Fruit fly (Drosophila melanogaster): Measurements from ENCODE around the gene CG9331.

The CG9331 gene

DNA sequence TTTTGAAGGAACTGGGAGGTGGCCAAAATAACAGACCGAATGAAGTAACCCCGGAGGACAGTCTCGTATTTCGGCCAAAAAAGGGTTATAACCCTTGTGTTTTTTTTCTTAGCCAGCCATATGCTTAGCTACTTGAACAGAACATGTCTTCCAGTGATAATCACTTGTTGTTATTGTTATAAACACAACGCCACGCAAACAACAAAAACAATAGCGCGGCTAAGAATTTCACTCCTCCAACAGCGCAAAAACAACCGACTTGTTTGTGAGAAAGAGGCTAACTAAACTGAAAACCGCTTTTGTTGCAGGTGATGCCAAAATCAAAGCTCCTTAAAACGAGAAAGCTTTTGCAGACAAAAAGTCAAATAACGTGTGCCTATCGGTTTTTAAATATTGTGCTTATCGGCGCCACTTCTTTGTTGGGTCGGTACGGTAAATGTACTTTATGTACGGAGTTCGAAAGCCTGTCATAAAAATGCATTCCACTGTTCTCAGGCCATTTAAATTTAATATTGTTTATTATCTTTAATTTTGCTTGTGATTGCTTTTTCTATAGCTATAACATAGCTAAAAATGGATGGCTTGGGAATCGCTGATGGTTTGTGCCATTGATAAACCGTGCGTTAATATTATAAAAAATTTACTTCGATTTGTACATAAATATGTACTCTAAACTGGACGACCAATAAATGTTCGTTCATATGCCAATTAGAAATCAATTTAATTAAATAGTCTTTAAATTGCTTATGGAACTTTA is 25.7 kb upstream of the CG9331 start, which contains the start of gene vari (continued):
- TF ChIP-seq ro (GFP tag; IDR thresholded peaks at IDR 0.05) (no peak), CTCF (GFP tag; optimal IDR thresholded peaks at IDR 0.05) (peak; percentile 76), Awh (GFP tag; IDR thresholded peaks at IDR 0.05) (no peak; the same call in 1 of the 2 replicates), Max (GFP tag; optimal IDR thresholded peaks at IDR 0.05) (no peak), aop (GFP tag; IDR thresholded peaks at IDR 0.05) (no peak), Lpt (GFP tag; optimal IDR thresholded peaks at IDR 0.05) (no peak), hkb (optimal IDR thresholded peaks at IDR 0.05) (no peak), hkb (GFP tag; IDR thresholded peaks at IDR 0.05) (no peak; the same call in 1 of the 2 replicates), ab (GFP tag; optimal IDR thresholded peaks at IDR 0.05) (no peak), Vsx1 (GFP tag; optimal IDR thresholded peaks at IDR 0.05) (no peak), Mad (GFP tag; optimal IDR thresholded peaks at IDR 0.05) (no peak), stc (GFP tag; IDR thresholded peaks at IDR 0.05) (peak; percentile 13; the same call in 1 of the 2 replicates), CG14965 (GFP tag; optimal IDR thresholded peaks at IDR 0.05; ENCODE audit: borderline replicate concordance) (no peak), rib (GFP tag; IDR thresholded peaks at IDR 0.05) (0 out of 2 replicates have a peak, but pooled peaks have one; percentile 40), CG12155 (GFP tag; optimal IDR thresholded peaks at IDR 0.05) (no peak), croc (GFP tag; conservative IDR thresholded peaks at IDR 0.05) (no peak), NC2β (GFP tag; optimal IDR thresholded peaks at IDR 0.05) (no peak), CG4617 (GFP tag; optimal IDR thresholded peaks at IDR 0.05; ENCODE audit: borderline replicate concordance) (no peak), CHES-1-like (GFP tag; optimal IDR thresholded peaks at IDR 0.05) (no peak), CG33213 (GFP tag; optimal IDR thresholded peaks at IDR 0.05) (no peak), Tbp (GFP tag; optimal IDR thresholded peaks at IDR 0.05) (no peak), Mrtf (GFP tag; IDR thresholded peaks at IDR 0.05) (0 out of 3 replicates have a peak, but pooled peaks have one; percentile 12), vfl (GFP tag; optimal IDR thresholded peaks at IDR 0.05) (no peak), scrt (GFP tag; optimal IDR thresholded peaks at IDR 0.05) (peak; percentile 58), inv (GFP tag; IDR thresholded peaks at IDR 0.05; ENCODE audit: partially characterized antibody) (no peak), wek (GFP tag; optimal IDR thresholded peaks at IDR 0.05) (no peak), yki (optimal IDR thresholded peaks at IDR 0.05) (no peak), BEAF-32 (GFP tag; optimal IDR thresholded peaks at IDR 0.05) (no peak), CG13123 (GFP tag; optimal IDR thresholded peaks at IDR 0.05) (no peak), CG14710 (tag; optimal IDR thresholded peaks at IDR 0.05) (no peak), CG4707 (GFP tag; optimal IDR thresholded peaks at IDR 0.05) (no peak), tgo (GFP tag; IDR thresholded peaks at IDR 0.05) (no peak), CG3163 (GFP tag; optimal IDR thresholded peaks at IDR 0.05) (no peak), Dp (GFP tag; optimal IDR thresholded peaks at IDR 0.05) (peak; percentile 76), trem (tag; optimal IDR thresholded peaks at IDR 0.05) (no peak), dimm (GFP tag; IDR thresholded peaks at IDR 0.05) (no peak), Oli (tag; optimal IDR thresholded peaks at IDR 0.05) (no peak), CG10431 (GFP tag; optimal IDR thresholded peaks at IDR 0.05) (no peak), CG2199 (GFP tag; IDR thresholded peaks at IDR 0.05) (no peak), CG16815 (GFP tag; optimal IDR thresholded peaks at IDR 0.05) (no peak), slou (GFP tag; optimal IDR thresholded peaks at IDR 0.05) (no peak), CG8290 (GFP tag; optimal IDR thresholded peaks at IDR 0.05) (no peak), CG8290 (tag; optimal IDR thresholded peaks at IDR 0.05) (peak in 1 of 2 experiments; percentile 39), ato (GFP tag; IDR thresholded peaks at IDR 0.05; ENCODE audit: partially characterized antibody) (no peak), CG1233 (GFP tag; optimal IDR thresholded peaks at IDR 0.05) (no peak), CG34224 (GFP tag; IDR thresholded peaks at IDR 0.05; ENCODE audit: partially characterized antibody) (peak; percentile 12; the same call in 1 of the 3 replicates), Hey (tag; optimal IDR thresholded peaks at IDR 0.05) (no peak), Kr (GFP tag; optimal IDR thresholded peaks at IDR 0.05) (no peak), Hr78 (GFP tag; optimal IDR thresholded peaks at IDR 0.05) (no peak), Side (GFP tag; optimal IDR thresholded peaks at IDR 0.05) (no peak), ATbp (GFP tag; optimal IDR thresholded peaks at IDR 0.05) (no peak)

All from whole organism, embryonic.